Worm (Caenorhabditis elegans): ENCODE measurements around the gene C37C3.9.

The C37C3.9 gene

DNA sequence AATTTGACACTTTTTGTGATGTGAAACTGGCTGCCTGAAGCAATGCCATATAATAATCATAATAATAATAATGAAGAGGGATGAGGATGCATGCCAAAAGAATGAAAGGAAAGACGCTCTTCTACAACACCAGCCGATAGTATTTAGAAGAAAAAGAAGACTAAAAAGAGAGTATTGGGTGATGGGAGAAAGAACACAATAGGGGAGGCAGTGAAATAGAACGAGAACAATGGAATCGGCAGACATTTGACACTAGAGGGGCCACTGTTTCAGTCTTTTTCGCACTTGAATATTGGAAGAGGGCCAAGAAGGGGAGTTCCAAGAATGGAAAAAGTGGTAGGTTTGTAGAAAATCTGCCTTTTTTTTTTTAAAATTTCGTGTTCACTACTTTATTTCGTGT is 7.3 kb downstream of the C37C3.9 start, which contains the start of gene memo-1:
TSS of gene memo-1 (minus strand) at position 2 of the 400 bp plus-strand sequence.
- TF ChIP-seq alr-1 (tag; optimal IDR thresholded peaks at IDR 0.05) (no peak), nhr-6 (tag; optimal IDR thresholded peaks at IDR 0.05) (no peak), nhr-77 (tag; optimal IDR thresholded peaks at IDR 0.05) (no peak), lsy-2 (tag; optimal IDR thresholded peaks at IDR 0.05) (no peak), zag-1 (tag; optimal IDR thresholded peaks at IDR 0.05) (no peak), nhr-10 (tag; optimal IDR thresholded peaks at IDR 0.05) (no peak), F13H6.1 (tag; optimal IDR thresholded peaks at IDR 0.05) (no peak), nhr-21 (tag; optimal IDR thresholded peaks at IDR 0.05) (no peak), mbf-1 (tag; optimal IDR thresholded peaks at IDR 0.05) (no peak), unc-62 (GFP tag; optimal IDR thresholded peaks at IDR 0.05) (no peak), ceh-16 (tag; optimal IDR thresholded peaks at IDR 0.05) (no peak), sma-9 (GFP tag; optimal IDR thresholded peaks at IDR 0.05) (no peak), sma-9 (tag; optimal IDR thresholded peaks at IDR 0.05) (no peak), blmp-1 (tag; optimal IDR thresholded peaks at IDR 0.05; ENCODE audit: insufficient read depth) (no peak), unc-39 (tag; optimal IDR thresholded peaks at IDR 0.05) (no peak), ZK546.5 (tag; optimal IDR thresholded peaks at IDR 0.05) (no peak), sma-3 (GFP tag; optimal IDR thresholded peaks at IDR 0.05) (no peak), dmd-4 (tag; optimal IDR thresholded peaks at IDR 0.05) (no peak), nhr-11 (tag; optimal IDR thresholded peaks at IDR 0.05) (no peak), R02D3.7 (tag; optimal IDR thresholded peaks at IDR 0.05) (no peak)

DNA sequence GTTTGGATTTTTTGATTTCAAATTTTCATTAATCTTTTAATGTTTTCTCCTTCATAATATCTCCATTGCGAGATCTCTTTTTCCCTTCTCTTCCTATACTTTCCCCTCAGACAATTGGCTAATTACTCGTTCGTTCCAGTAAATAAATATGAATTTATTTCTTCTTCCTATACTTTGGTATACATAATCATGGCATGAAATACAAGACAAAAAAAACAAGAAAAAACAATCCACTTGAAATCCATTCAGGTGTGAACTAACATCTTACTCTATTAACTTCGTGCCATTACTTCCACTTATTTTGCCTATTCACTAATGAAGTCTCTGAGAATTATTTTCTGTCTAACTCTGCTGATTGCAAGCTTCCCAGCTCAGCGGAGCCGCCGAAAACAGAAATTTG is 12.3 kb downstream of the C37C3.9 start, which contains the start of gene grd-8:
TSS of gene grd-8 (plus strand) at position 301 of the 400 bp plus-strand sequence.
- TF ChIP-seq lin-13 (GFP tag; optimal IDR thresholded peaks at IDR 0.05) (no peak), F13H6.1 (tag; optimal IDR thresholded peaks at IDR 0.05) (no peak), snpc-4 (tag; optimal IDR thresholded peaks at IDR 0.05) (no peak), blmp-1 (tag; optimal IDR thresholded peaks at IDR 0.05; ENCODE audit: insufficient read depth) (no peak)

DNA sequence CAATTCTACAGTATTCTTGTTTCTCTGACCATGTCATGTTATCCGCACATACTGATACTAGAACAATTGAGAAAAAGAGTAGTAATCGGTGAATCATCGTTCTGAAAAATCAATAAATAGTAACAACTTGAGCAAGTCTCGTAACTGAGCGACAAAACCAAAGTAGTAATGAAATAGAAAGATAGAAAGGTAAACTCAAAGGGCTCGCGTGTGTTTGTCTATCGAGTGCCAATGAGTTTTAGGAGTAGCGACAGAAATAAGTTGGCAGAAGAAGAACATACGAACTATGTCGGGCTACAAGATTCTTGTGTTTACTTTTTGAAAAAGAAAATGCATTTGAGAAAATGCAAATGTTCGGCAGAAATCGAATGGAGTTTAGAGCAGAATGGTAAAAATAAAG is 15.0 kb downstream of the C37C3.9 start, which contains the start of gene C37C3.12:
TSS of gene C37C3.12 (minus strand) at position 101 of the 400 bp plus-strand sequence.
- no peak for TF ChIP-seq nhr-12 (tag; optimal IDR thresholded peaks at IDR 0.05)
- no peak for TF ChIP-seq gmeb-1 (tag; optimal IDR thresholded peaks at IDR 0.05)
- no peak for TF ChIP-seq unc-39 (tag; optimal IDR thresholded peaks at IDR 0.05)

DNA sequence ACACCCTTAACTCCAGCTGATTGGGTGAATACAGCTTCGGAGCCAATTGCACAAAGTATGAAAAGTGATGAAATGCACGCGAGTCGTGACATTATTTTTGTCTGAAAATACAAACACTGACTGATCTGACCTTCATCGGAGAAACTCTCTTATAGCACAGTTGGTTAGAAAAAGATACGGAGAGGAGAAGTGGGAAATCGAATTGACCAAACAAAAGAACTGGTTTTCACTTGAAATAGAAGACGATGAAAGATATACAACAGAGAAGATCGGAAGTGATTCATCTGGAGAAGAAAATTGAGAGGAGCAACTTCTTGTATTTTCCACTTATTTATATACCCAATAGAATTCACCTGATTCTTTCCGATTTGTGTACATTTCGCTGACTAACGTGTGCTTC is 16.7 kb downstream of the C37C3.9 start, which contains the start of gene ttr-33:
TSS of gene ttr-33 (minus strand) at position 101 of the 400 bp plus-strand sequence.
- peak; percentile 12 for TF ChIP-seq sma-3 (GFP tag; optimal IDR thresholded peaks at IDR 0.05)
- TF ChIP-seq crh-2 (tag; optimal IDR thresholded peaks at IDR 0.05): no peak
- TF ChIP-seq sma-9 (GFP tag; optimal IDR thresholded peaks at IDR 0.05): peak; percentile 22
- no peak for TF ChIP-seq sma-9 (tag; optimal IDR thresholded peaks at IDR 0.05)
- TF ChIP-seq mab-5 (tag; optimal IDR thresholded peaks at IDR 0.05): no peak
- TF ChIP-seq ztf-4 (tag; optimal IDR thresholded peaks at IDR 0.05): no peak
- no peak for TF ChIP-seq ceh-16 (tag; optimal IDR thresholded peaks at IDR 0.05)
- TF ChIP-seq fos-1 (tag; optimal IDR thresholded peaks at IDR 0.05): peak; percentile 12

DNA sequence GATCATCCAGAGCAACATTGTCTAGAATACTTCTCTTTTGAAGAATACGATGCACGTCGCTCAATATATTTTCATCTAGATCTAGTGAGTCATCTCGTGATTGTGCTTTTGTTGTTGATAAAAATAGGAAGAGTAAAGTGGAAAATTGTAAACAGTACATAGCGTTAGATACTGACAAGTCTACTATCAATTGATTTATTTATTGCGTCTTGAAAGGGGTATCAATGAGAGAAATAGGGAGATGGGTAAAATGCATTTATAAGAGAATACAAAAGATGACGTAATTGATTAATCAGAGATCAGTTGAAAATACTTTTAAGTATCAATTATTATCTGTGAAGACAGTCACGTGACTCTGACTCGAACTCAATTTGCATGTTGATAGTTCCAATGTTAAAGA is 17.6 kb downstream of the C37C3.9 start, which contains the start of gene txt-5:
TSS of gene txt-5 (minus strand) at position 224 of the 400 bp plus-strand sequence.
- TF ChIP-seq nhr-21 (tag; optimal IDR thresholded peaks at IDR 0.05): peak; percentile 20
- peak; percentile 29 for TF ChIP-seq gmeb-1 (tag; optimal IDR thresholded peaks at IDR 0.05)
- no peak for TF ChIP-seq dmd-4 (tag; optimal IDR thresholded peaks at IDR 0.05)
- TF ChIP-seq mbf-1 (tag; optimal IDR thresholded peaks at IDR 0.05): no peak
- TF ChIP-seq elt-3 (tag; optimal IDR thresholded peaks at IDR 0.05): no peak
- TF ChIP-seq blmp-1 (tag; optimal IDR thresholded peaks at IDR 0.05; ENCODE audit: insufficient read depth): no peak
- TF ChIP-seq lsy-2 (tag; optimal IDR thresholded peaks at IDR 0.05): no peak
- TF ChIP-seq lin-11 (tag; optimal IDR thresholded peaks at IDR 0.05): no peak
- no peak for TF ChIP-seq ztf-1 (GFP tag; conservative IDR thresholded peaks at IDR 0.05)
- TF ChIP-seq nhr-12 (tag; optimal IDR thresholded peaks at IDR 0.05): no peak
- no peak for TF ChIP-seq nhr-6 (tag; optimal IDR thresholded peaks at IDR 0.05)
- peak; percentile 53 for TF ChIP-seq crh-2 (tag; optimal IDR thresholded peaks at IDR 0.05)
- no peak for TF ChIP-seq unc-39 (tag; optimal IDR thresholded peaks at IDR 0.05)
- TF ChIP-seq nhr-25 (tag; optimal IDR thresholded peaks at IDR 0.05): peak; percentile 44
- no peak for TF ChIP-seq snpc-4 (tag; optimal IDR thresholded peaks at IDR 0.05)
- TF ChIP-seq fos-1 (tag; optimal IDR thresholded peaks at IDR 0.05): peak; percentile 28
- no peak for TF ChIP-seq Y55F3AM.14 (GFP tag; optimal IDR thresholded peaks at IDR 0.05)
- TF ChIP-seq nhr-23 (tag; optimal IDR thresholded peaks at IDR 0.05): no peak
- no peak for TF ChIP-seq lin-39 (tag; optimal IDR thresholded peaks at IDR 0.05)
- TF ChIP-seq ama-1 (optimal IDR thresholded peaks at IDR 0.05): peak; percentile 26
- no peak for TF ChIP-seq zag-1 (tag; optimal IDR thresholded peaks at IDR 0.05)
- TF ChIP-seq sma-9 (GFP tag; optimal IDR thresholded peaks at IDR 0.05): peak; percentile 19
- TF ChIP-seq sma-9 (tag; optimal IDR thresholded peaks at IDR 0.05): no peak
- TF ChIP-seq nhr-129 (tag; optimal IDR thresholded peaks at IDR 0.05): peak; percentile 39
- TF ChIP-seq ztf-11 (tag; optimal IDR thresholded peaks at IDR 0.05): no peak
- no peak for TF ChIP-seq sem-4 (tag; optimal IDR thresholded peaks at IDR 0.05)
- no peak for TF ChIP-seq alr-1 (tag; optimal IDR thresholded peaks at IDR 0.05)
- no peak for TF ChIP-seq ZK546.5 (tag; optimal IDR thresholded peaks at IDR 0.05)
- TF ChIP-seq ztf-4 (tag; optimal IDR thresholded peaks at IDR 0.05): no peak
- no peak for TF ChIP-seq mab-5 (tag; optimal IDR thresholded peaks at IDR 0.05)
- no peak for TF ChIP-seq elt-1 (tag; optimal IDR thresholded peaks at IDR 0.05)
- peak; percentile 77 for TF ChIP-seq sma-3 (GFP tag; optimal IDR thresholded peaks at IDR 0.05)
- no peak for TF ChIP-seq mdl-1 (tag; optimal IDR thresholded peaks at IDR 0.05)
- no peak for TF ChIP-seq skn-1 (tag; optimal IDR thresholded peaks at IDR 0.05)
- TF ChIP-seq nhr-77 (tag; optimal IDR thresholded peaks at IDR 0.05): no peak
- TF ChIP-seq ceh-82 (tag; optimal IDR thresholded peaks at IDR 0.05): no peak
